Worm (Caenorhabditis elegans) whole organism, L3 larva: ENCODE measurements around the gene daf-12.
A peak's percentile ranks its signal among the peaks of the same experiment; 100 is the strongest.

Experiments
- aly-2 ChIP-seq: fragments of 150-350 bp; optimal IDR thresholded peaks from 2 replicates; lab custom pipeline; 2014; ENCODE audit warnings: missing biosample characterization, missing genetic modification characterization
- ama-1 ChIP-seq: fragments of 150-350 bp; optimal IDR thresholded peaks from 2 replicates; lab custom pipeline; 2018
- ceh-16 ChIP-seq: sonication (generic microtip); optimal IDR thresholded peaks from 2 replicates; lab custom pipeline; 2017; ENCODE audit warnings: missing biosample characterization, missing genetic modification characterization
- ceh-28 ChIP-seq: fragments of 150-350 bp; optimal IDR thresholded peaks from 2 replicates; lab custom pipeline; 2014; ENCODE audit warnings: missing biosample characterization, missing genetic modification reagents, missing genetic modification characterization
- ceh-82 ChIP-seq: fragments of 150-350 bp; optimal IDR thresholded peaks from 2 replicates; lab custom pipeline; 2014; ENCODE audit warnings: missing biosample characterization, missing genetic modification characterization
- daf-12 ChIP-seq: fragments of 150-350 bp; optimal IDR thresholded peaks from 2 replicates; lab custom pipeline; 2014; ENCODE audit warnings: missing biosample characterization, missing genetic modification reagents, missing genetic modification characterization
- egl-27 ChIP-seq: sonication (generic microtip); optimal IDR thresholded peaks from 4 replicates; lab custom pipeline; 2017; ENCODE audit warnings: missing biosample characterization, missing genetic modification reagents, missing genetic modification characterization
- elt-1 ChIP-seq: fragments of 150-350 bp; optimal IDR thresholded peaks from 2 replicates; lab custom pipeline; 2014; ENCODE audit warnings: missing biosample characterization, missing genetic modification characterization
- elt-2 ChIP-seq: sonication (generic microtip); optimal IDR thresholded peaks from 2 replicates; lab custom pipeline; 2016; ENCODE audit warnings: missing genetic modification reagents, mild to moderate bottlenecking, missing genetic modification characterization, missing compliant biosample characterization
- elt-3 ChIP-seq, 3 experiments: fragments of 150-350 bp in 1 of 3; sonication (generic microtip) in 2 of 3; optimal IDR thresholded peaks; 2 replicates in 2 of 3; 4 replicates in 1 of 3; lab custom pipeline; 2014 to 2017; ENCODE audit warnings: missing biosample characterization in 3 of 3, missing genetic modification characterization in 3 of 3
- eor-1 ChIP-seq, 2 experiments: fragments of 150-350 bp; optimal IDR thresholded peaks; 2 replicates each; lab custom pipeline; 2014 to 2018; ENCODE audit warnings: missing biosample characterization in 2 of 2, missing genetic modification characterization in 2 of 2
- fos-1 ChIP-seq: fragments of 150-350 bp; optimal IDR thresholded peaks from 2 replicates; lab custom pipeline; 2014; ENCODE audit warnings: missing biosample characterization, missing genetic modification characterization
- hmg-11 ChIP-seq: sonication (generic microtip); optimal IDR thresholded peaks from 2 replicates; lab custom pipeline; 2016; ENCODE audit warnings: missing genetic modification characterization, missing compliant biosample characterization
- jun-1 ChIP-seq: fragments of 150-350 bp; optimal IDR thresholded peaks from 2 replicates; lab custom pipeline; 2014; ENCODE audit warnings: missing biosample characterization, missing genetic modification reagents, missing genetic modification characterization
- lin-15B ChIP-seq: fragments of 150-350 bp; optimal IDR thresholded peaks from 2 replicates; lab custom pipeline; 2014; ENCODE audit warnings: missing biosample characterization, missing genetic modification characterization
- lin-39 ChIP-seq: fragments of 150-350 bp; optimal IDR thresholded peaks from 2 replicates; lab custom pipeline; 2018; ENCODE audit warnings: missing biosample characterization, missing genetic modification reagents, missing genetic modification characterization
- lsy-12 ChIP-seq: sonication (generic microtip); optimal IDR thresholded peaks from 2 replicates; lab custom pipeline; 2016; ENCODE audit warnings: mild to moderate bottlenecking, missing genetic modification characterization, missing compliant biosample characterization
- mml-1 ChIP-seq: fragments of 150-350 bp; sonication (generic microtip); optimal IDR thresholded peaks from 3 replicates; lab custom pipeline; 2014; ENCODE audit warnings: missing biosample characterization, missing genetic modification characterization
- nfya-1 ChIP-seq: sonication (generic microtip); optimal IDR thresholded peaks from 2 replicates; lab custom pipeline; 2017; ENCODE audit warnings: missing genetic modification characterization, mild to moderate bottlenecking, missing compliant biosample characterization, antibody characterized with exemption, moderate library complexity; ENCODE audit not compliant: insufficient read depth
- nhr-11 ChIP-seq: fragments of 150-350 bp; optimal IDR thresholded peaks from 2 replicates; lab custom pipeline; 2014; ENCODE audit warnings: missing biosample characterization, missing genetic modification characterization
- nhr-23 ChIP-seq: fragments of 150-350 bp; optimal IDR thresholded peaks from 2 replicates; lab custom pipeline; 2014; ENCODE audit warnings: missing biosample characterization, missing genetic modification reagents, missing genetic modification characterization
- nhr-237 ChIP-seq: fragments of 150-350 bp; optimal IDR thresholded peaks from 2 replicates; lab custom pipeline; 2014; ENCODE audit warnings: missing biosample characterization, missing genetic modification characterization
- nhr-25 ChIP-seq: sonication (generic microtip); optimal IDR thresholded peaks from 2 replicates; lab custom pipeline; 2017; ENCODE audit warnings: missing biosample characterization, missing genetic modification characterization
- nhr-28 ChIP-seq: fragments of 150-350 bp; optimal IDR thresholded peaks from 2 replicates; lab custom pipeline; 2014; ENCODE audit warnings: missing biosample characterization, missing genetic modification characterization
- nhr-43 ChIP-seq: sonication (generic microtip); optimal IDR thresholded peaks from 2 replicates; lab custom pipeline; 2016; ENCODE audit warnings: mild to moderate bottlenecking, missing genetic modification characterization, missing compliant biosample characterization; ENCODE audit not compliant: poor library complexity, severe bottlenecking
- nhr-67 ChIP-seq: fragments of 150-350 bp; optimal IDR thresholded peaks from 2 replicates; lab custom pipeline; 2014; ENCODE audit warnings: missing biosample characterization, missing genetic modification characterization
- nhr-76 ChIP-seq: fragments of 150-350 bp; sonication (generic microtip); optimal IDR thresholded peaks from 5 replicates; lab custom pipeline; 2014; ENCODE audit warnings: missing biosample characterization, missing genetic modification characterization
- nhr-77 ChIP-seq: fragments of 150-350 bp; optimal IDR thresholded peaks from 2 replicates; lab custom pipeline; 2014; ENCODE audit warnings: missing biosample characterization, missing genetic modification characterization
- pha-4 ChIP-seq: fragments of 150-350 bp; optimal IDR thresholded peaks from 2 replicates; lab custom pipeline; 2014; ENCODE audit warnings: missing biosample characterization, missing genetic modification reagents, missing genetic modification characterization
- pqm-1 ChIP-seq: fragments of 150-350 bp; optimal IDR thresholded peaks from 2 replicates; lab custom pipeline; 2017; ENCODE audit warnings: missing biosample characterization, missing genetic modification characterization, inconsistent platforms
- skn-1 ChIP-seq: fragments of 150-350 bp; optimal IDR thresholded peaks from 2 replicates; lab custom pipeline; 2014; ENCODE audit warnings: missing biosample characterization, missing genetic modification characterization
- snpc-4 ChIP-seq: fragments of 150-350 bp; optimal IDR thresholded peaks from 2 replicates; lab custom pipeline; 2014; ENCODE audit warnings: missing biosample characterization, missing genetic modification characterization
- tbx-2 ChIP-seq: sonication (generic microtip); optimal IDR thresholded peaks from 2 replicates; lab custom pipeline; 2016; ENCODE audit warnings: mild to moderate bottlenecking, missing genetic modification characterization, missing compliant biosample characterization
- unc-39 ChIP-seq: sonication (generic microtip); optimal IDR thresholded peaks from 4 replicates; lab custom pipeline; 2017; ENCODE audit warnings: missing biosample characterization, missing genetic modification characterization
- unc-62 ChIP-seq: fragments of 150-350 bp; sonication (generic microtip); optimal IDR thresholded peaks from 4 replicates; lab custom pipeline; 2014; ENCODE audit warnings: missing biosample characterization, missing genetic modification reagents, missing genetic modification characterization
- zag-1 ChIP-seq: fragments of 150-350 bp; optimal IDR thresholded peaks from 2 replicates; lab custom pipeline; 2014; ENCODE audit warnings: missing biosample characterization, missing genetic modification characterization
- ztf-4 ChIP-seq: fragments of 150-350 bp; optimal IDR thresholded peaks from 2 replicates; lab custom pipeline; 2014; ENCODE audit warnings: missing biosample characterization, missing genetic modification characterization

Gene daf-12

ce11 chrX:10637048-10637928, 1.6 kb downstream of the daf-12 start (continued):
- TF ChIP-seq lsy-12 (tag; lab: Kevin White, UChicago): peak; percentile 89

DNA sequence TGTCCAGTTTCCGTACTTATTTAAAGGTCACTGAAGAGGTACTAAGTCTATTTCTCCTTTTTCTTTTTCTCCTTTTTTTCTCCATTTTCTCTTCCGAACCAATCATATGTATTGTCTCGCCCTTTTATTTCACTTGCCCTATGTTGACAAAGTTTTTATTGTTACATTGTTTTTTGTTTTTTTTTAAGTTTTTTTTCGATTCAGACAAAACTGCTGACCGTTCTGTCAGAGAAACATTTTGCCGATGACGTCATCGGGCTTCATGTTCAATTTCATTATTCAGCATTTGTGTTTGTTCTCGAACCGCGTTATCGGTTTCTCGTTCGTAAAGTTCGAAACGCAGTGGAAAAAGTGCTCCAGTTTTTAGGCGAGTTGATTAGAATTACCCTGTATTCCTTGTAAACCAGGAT, 3.7 kb downstream of the daf-12 start:
- no peak for TF ChIP-seq ceh-16
- no peak for TF ChIP-seq nhr-237 (tag; lab: Kevin White, UChicago)
- peak; percentile 33 for TF ChIP-seq jun-1 (tag; lab: Kevin White, UChicago)
- TF ChIP-seq skn-1 (tag; lab: Kevin White, UChicago): no peak
- no peak for TF ChIP-seq unc-62 (GFP tag; lab: Kevin White, UChicago)
- no peak for TF ChIP-seq ceh-82 (tag; lab: Kevin White, UChicago)
- no peak for TF ChIP-seq nhr-28 (tag; lab: Kevin White, UChicago)
- no peak for TF ChIP-seq nhr-76 (tag; lab: Kevin White, UChicago)
- TF ChIP-seq aly-2 (tag; lab: Kevin White, UChicago): no peak
- TF ChIP-seq elt-1: no peak
- TF ChIP-seq nhr-43 (tag; lab: Kevin White, UChicago): no peak
- no peak for TF ChIP-seq nhr-11 (tag; lab: Kevin White, UChicago)
- no peak for TF ChIP-seq mml-1 (tag; lab: Kevin White, UChicago)
- TF ChIP-seq unc-39: no peak
- peak; percentile 88 for TF ChIP-seq pha-4 (tag; lab: Kevin White, UChicago)
- peak; percentile 24 for TF ChIP-seq nfya-1 (tag; lab: Kevin White, UChicago)
- no peak for TF ChIP-seq lin-15B (tag; lab: Kevin White, UChicago)
- TF ChIP-seq snpc-4 (tag; lab: Kevin White, UChicago): no peak
- no peak for TF ChIP-seq fos-1
- no peak for TF ChIP-seq nhr-77 (tag; lab: Kevin White, UChicago)
- TF ChIP-seq pqm-1: peak; percentile 70
- TF ChIP-seq ztf-4 (tag; lab: Kevin White, UChicago): no peak
- TF ChIP-seq egl-27: no peak
- TF ChIP-seq nhr-25: peak; percentile 55
- no peak for TF ChIP-seq daf-12 (tag; lab: Kevin White, UChicago)
- peak; percentile 90 for TF ChIP-seq elt-2 (tag; lab: Kevin White, UChicago)
- no peak for TF ChIP-seq lin-39

DNA sequence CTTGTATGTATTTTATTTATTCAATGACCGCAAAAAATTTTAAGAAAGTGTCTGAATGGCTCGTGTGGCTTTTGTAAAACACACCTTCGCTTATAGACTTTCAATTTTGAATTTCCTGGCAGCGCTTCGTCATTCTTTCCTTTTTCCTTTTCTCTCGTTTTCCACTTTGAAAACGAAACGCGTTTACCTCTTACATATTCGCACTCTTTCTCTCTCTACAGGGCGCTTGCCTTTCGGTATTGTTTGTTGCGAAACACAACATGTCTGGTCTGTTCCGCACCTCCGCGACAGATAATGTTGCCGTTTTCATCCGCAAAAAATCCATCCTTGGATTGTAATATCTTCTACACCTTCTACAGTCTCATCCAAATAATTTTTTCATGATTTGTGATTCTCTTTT, 4.9 kb downstream of the daf-12 start:
- TF ChIP-seq pha-4 (tag; lab: Kevin White, UChicago): peak; percentile 25
- no peak for TF ChIP-seq zag-1 (tag; lab: Kevin White, UChicago)
- TF ChIP-seq skn-1 (tag; lab: Kevin White, UChicago): no peak
- no peak for TF ChIP-seq tbx-2
- peak; percentile 35 for TF ChIP-seq nhr-25
- no peak for TF ChIP-seq nhr-77 (tag; lab: Kevin White, UChicago)
- TF ChIP-seq elt-2 (tag; lab: Kevin White, UChicago): peak; percentile 9
- TF ChIP-seq nhr-23 (tag; lab: Kevin White, UChicago): peak; percentile 52
- TF ChIP-seq hmg-11 (tag; lab: Kevin White, UChicago): peak; percentile 16
- peak; percentile 15 for TF ChIP-seq daf-12 (tag; lab: Kevin White, UChicago)
- no peak for TF ChIP-seq eor-1 (tag; optimal IDR thresholded peaks at IDR 0.05; lab: Kevin White, UChicago)
- TF ChIP-seq nhr-28 (tag; lab: Kevin White, UChicago): no peak
- TF ChIP-seq nhr-67: no peak
- no peak for TF ChIP-seq nhr-76 (tag; lab: Kevin White, UChicago)

ce11 chrX:10645148-10645547, 9.4 kb downstream of the daf-12 start:
- TF ChIP-seq elt-2 (tag; lab: Kevin White, UChicago) (peak; percentile 49), ceh-82 (tag; lab: Kevin White, UChicago) (no peak), elt-3 (tag; optimal IDR thresholded peaks at IDR 0.05; lab: Kevin White, UChicago) (no peak), ceh-28 (no peak), nhr-77 (tag; lab: Kevin White, UChicago) (no peak), nhr-11 (tag; lab: Kevin White, UChicago) (no peak), ama-1 (no peak), snpc-4 (tag; lab: Kevin White, UChicago) (no peak), nhr-67 (no peak), tbx-2 (no peak), skn-1 (tag; lab: Kevin White, UChicago) (no peak), nhr-28 (tag; lab: Kevin White, UChicago) (no peak), nhr-23 (tag; lab: Kevin White, UChicago) (peak; percentile 4), jun-1 (tag; lab: Kevin White, UChicago) (no peak), nhr-76 (tag; lab: Kevin White, UChicago) (no peak), pqm-1 (peak; percentile 8), eor-1 (tag; optimal IDR thresholded peaks at IDR 0.05; lab: Kevin White, UChicago) (no peak), unc-62 (GFP tag; lab: Kevin White, UChicago) (no peak), nfya-1 (tag; lab: Kevin White, UChicago) (no peak), nhr-25 (peak; percentile 43)
